Fruit fly (Drosophila melanogaster): ENCODE data around the gene CG12268.

The CG12268 gene

DNA sequence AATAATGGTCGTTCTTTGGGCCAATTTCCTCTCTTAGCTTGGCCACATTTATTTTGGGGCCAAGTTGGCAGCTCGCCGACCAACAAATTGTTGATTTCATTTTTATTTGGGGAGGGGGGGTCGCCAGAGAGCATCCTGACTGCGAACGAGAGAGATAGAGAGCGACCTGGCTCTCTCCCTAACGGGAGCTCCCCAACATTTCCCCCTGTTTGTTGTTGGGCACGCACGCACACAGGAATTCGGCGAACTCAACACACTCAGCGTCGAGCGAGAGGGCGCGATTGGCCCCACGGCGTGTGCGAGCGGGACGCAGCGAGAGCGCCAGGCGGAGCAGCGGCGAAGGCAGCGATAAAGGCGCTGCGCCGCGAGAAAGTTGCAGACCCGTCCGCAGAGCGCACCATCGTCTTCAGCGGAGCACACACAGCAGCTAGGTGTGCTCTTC, 14.6 kb upstream of the CG12268 start, which contains the start of gene CG31140 (continued):
- TF ChIP-seq sim (GFP tag; IDR thresholded peaks at IDR 0.05) (0 out of 2 replicates have a peak, but pooled peaks have one; percentile 27), zfh2 (GFP tag; optimal IDR thresholded peaks at IDR 0.05) (no peak), CG8089 (GFP tag; optimal IDR thresholded peaks at IDR 0.05) (no peak), CG17359 (tag; optimal IDR thresholded peaks at IDR 0.05) (no peak), trh (GFP tag; optimal IDR thresholded peaks at IDR 0.05) (no peak), CG17186 (GFP tag; optimal IDR thresholded peaks at IDR 0.05) (no peak), nmo (GFP tag; optimal IDR thresholded peaks at IDR 0.05) (no peak), schlank (tag; optimal IDR thresholded peaks at IDR 0.05) (no peak), ssp (GFP tag; IDR thresholded peaks at IDR 0.05) (no peak), eyg (GFP tag; optimal IDR thresholded peaks at IDR 0.05) (no peak), CG5180 (GFP tag; optimal IDR thresholded peaks at IDR 0.05) (no peak), CG11398 (GFP tag; optimal IDR thresholded peaks at IDR 0.05) (no peak), CHES-1-like (GFP tag; optimal IDR thresholded peaks at IDR 0.05) (no peak), MBD-R2 (GFP tag; IDR thresholded peaks at IDR 0.05) (no peak), tx (GFP tag; optimal IDR thresholded peaks at IDR 0.05) (no peak), CG12104 (GFP tag; optimal IDR thresholded peaks at IDR 0.05) (no peak), Lpt (GFP tag; optimal IDR thresholded peaks at IDR 0.05) (no peak), CG31224 (GFP tag; IDR thresholded peaks at IDR 0.05) (no peak), TFAM (GFP tag; optimal IDR thresholded peaks at IDR 0.05) (no peak), CG12659 (GFP tag; optimal IDR thresholded peaks at IDR 0.05) (no peak), HLH54F (GFP tag; optimal IDR thresholded peaks at IDR 0.05) (no peak), zen2 (GFP tag; IDR thresholded peaks at IDR 0.05; ENCODE audit: partially characterized antibody) (0 out of 3 replicates have a peak, but pooled peaks have one; percentile 44), CG10209 (GFP tag; optimal IDR thresholded peaks at IDR 0.05) (no peak), aop (GFP tag; IDR thresholded peaks at IDR 0.05) (no peak), ham (GFP tag; IDR thresholded peaks at IDR 0.05) (no peak), pum (GFP tag; optimal IDR thresholded peaks at IDR 0.05) (no peak), CG15696 (tag; optimal IDR thresholded peaks at IDR 0.05) (no peak), hb (GFP tag; IDR thresholded peaks at IDR 0.05; ENCODE audit: partially characterized antibody) (no peak), Poxn (GFP tag; IDR thresholded peaks at IDR 0.05) (no peak), CG8281 (tag; optimal IDR thresholded peaks at IDR 0.05) (no peak), seq (GFP tag; IDR thresholded peaks at IDR 0.05) (peak; percentile 43; the same call in 1 of the 2 replicates), CG9437 (GFP tag; optimal IDR thresholded peaks at IDR 0.05) (no peak), ftz-f1 (GFP tag; optimal IDR thresholded peaks at IDR 0.05) (no peak), Myb (GFP tag; optimal IDR thresholded peaks at IDR 0.05) (no peak), gfzf (GFP tag; optimal IDR thresholded peaks at IDR 0.05) (peak; percentile 55), CG5953 (GFP tag; IDR thresholded peaks at IDR 0.05) (no peak), ewg (GFP tag; optimal IDR thresholded peaks at IDR 0.05) (peak; percentile 89), CG7987 (GFP tag; optimal IDR thresholded peaks at IDR 0.05) (no peak), CG10267 (tag; optimal IDR thresholded peaks at IDR 0.05) (no peak), CG16815 (GFP tag; optimal IDR thresholded peaks at IDR 0.05) (no peak), Opbp (GFP tag; IDR thresholded peaks at IDR 0.05; ENCODE audit: partially characterized antibody) (0 out of 3 replicates have a peak, but pooled peaks have one; percentile 16), dati (GFP tag; IDR thresholded peaks at IDR 0.05) (no peak), CG1602 (GFP tag; optimal IDR thresholded peaks at IDR 0.05) (no peak), CG3407 (GFP tag; optimal IDR thresholded peaks at IDR 0.05) (no peak), CG7745 (tag; optimal IDR thresholded peaks at IDR 0.05) (no peak), CG34224 (GFP tag; IDR thresholded peaks at IDR 0.05; ENCODE audit: partially characterized antibody) (peak; percentile 35; the same call in 1 of the 3 replicates)

All from whole organism, embryonic.